Worm (Caenorhabditis elegans) whole organism, L1 larva: ENCODE measurements around the gene jmjd-1.2.

ENCODE experiments used
- aha-1 ChIP-seq: fragments of 150-350 bp; optimal IDR thresholded peaks from 2 replicates; lab custom pipeline; 2014; ENCODE audit warnings: missing biosample characterization, missing genetic modification characterization
- aly-2 ChIP-seq: fragments of 150-350 bp; optimal IDR thresholded peaks from 2 replicates; lab custom pipeline; 2014; ENCODE audit warnings: missing biosample characterization, missing genetic modification characterization
- ama-1 ChIP-seq: fragments of 150-350 bp; optimal IDR thresholded peaks from 2 replicates; lab custom pipeline; 2014
- ceh-8 ChIP-seq: fragments of 200-800 bp; sonication (Bioruptor generic); optimal IDR thresholded peaks from 2 replicates; lab custom pipeline; 2018; ENCODE audit warnings: mild to moderate bottlenecking, missing genetic modification characterization, moderate library complexity, missing compliant biosample characterization
- ceh-82 ChIP-seq, 3 experiments: fragments of 150-350 bp in 1 of 3; sonication (generic microtip) in 2 of 3; optimal IDR thresholded peaks; 2 replicates each; lab custom pipeline; 2014 to 2017; ENCODE audit warnings: missing biosample characterization in 3 of 3, missing genetic modification characterization in 3 of 3
- dpl-1 ChIP-seq, 3 experiments: fragments of 150-350 bp in 2 of 3; sonication (generic microtip) in 1 of 3; optimal IDR thresholded peaks; 2 replicates each; lab custom pipeline; 2014 to 2017; ENCODE audit warnings: missing biosample characterization in 3 of 3, missing genetic modification characterization in 3 of 3, missing genetic modification reagents in 3 of 3
- dsc-1 ChIP-seq: sonication (generic microtip); optimal IDR thresholded peaks from 2 replicates; lab custom pipeline; 2016; ENCODE audit warnings: mild to moderate bottlenecking, missing genetic modification characterization, missing compliant biosample characterization
- efl-1 ChIP-seq, 4 experiments: fragments of 150-350 bp; optimal IDR thresholded peaks in 3 of 4; peaks in 1 of 4; 1 replicate in 1 of 4; 2 replicates in 3 of 4; lab custom pipeline; 2014; ENCODE audit warnings: missing biosample characterization in 2 of 4, missing genetic modification characterization in 2 of 4, missing genetic modification reagents in 2 of 4
- elt-2 ChIP-seq: sonication (generic microtip); optimal IDR thresholded peaks from 2 replicates; lab custom pipeline; 2016; ENCODE audit warnings: missing genetic modification characterization, mild to moderate bottlenecking, inconsistent platforms, missing compliant biosample characterization, missing genetic modification reagents
- elt-3 ChIP-seq, 6 experiments: fragments of 150-350 bp in 1 of 6; sonication (generic microtip); optimal IDR thresholded peaks; 2 replicates each; lab custom pipeline; 2017 to 2018; ENCODE audit warnings: missing biosample characterization in 6 of 6, missing genetic modification characterization in 6 of 6, inconsistent platforms in 1 of 6
- ets-5 ChIP-seq: fragments of 200-800 bp; sonication (Bioruptor generic); IDR thresholded peaks from 2 replicates; pipeline ENCODE4 v1.3.6; 2022; ENCODE audit warnings: missing genetic modification characterization, missing compliant biosample characterization
- fkh-10 ChIP-seq: sonication (generic microtip); optimal IDR thresholded peaks from 2 replicates; lab custom pipeline; 2017; ENCODE audit warnings: missing biosample characterization, missing genetic modification reagents, missing genetic modification characterization
- fkh-8 ChIP-seq: sonication (generic microtip); optimal IDR thresholded peaks from 2 replicates; lab custom pipeline; 2016; ENCODE audit warnings: mild to moderate bottlenecking, missing genetic modification characterization, missing compliant biosample characterization
- fos-1 ChIP-seq: fragments of 150-350 bp; optimal IDR thresholded peaks from 2 replicates; lab custom pipeline; 2014; ENCODE audit warnings: missing biosample characterization, missing genetic modification characterization
- lin-14 ChIP-seq: fragments of 200-800 bp; sonication (Bioruptor generic); optimal IDR thresholded peaks from 2 replicates; lab custom pipeline; 2018; ENCODE audit warnings: mild to moderate bottlenecking, missing genetic modification characterization, moderate library complexity, missing compliant biosample characterization
- lin-15B ChIP-seq: fragments of 150-350 bp; sonication (generic microtip); optimal IDR thresholded peaks from 3 replicates; lab custom pipeline; 2014; ENCODE audit warnings: missing biosample characterization, missing genetic modification characterization
- lsy-2 ChIP-seq, 2 experiments: fragments of 150-350 bp; optimal IDR thresholded peaks; 2 replicates each; lab custom pipeline; 2014; ENCODE audit warnings: missing biosample characterization in 2 of 2, missing genetic modification characterization in 2 of 2
- mab-9 ChIP-seq: fragments of 200-800 bp; sonication (Bioruptor generic); IDR thresholded peaks from 2 replicates; pipeline ENCODE4 v1.3.6; 2022; ENCODE audit warnings: missing genetic modification reagents, missing genetic modification characterization, missing compliant biosample characterization
- nhr-28 ChIP-seq: fragments of 150-350 bp; optimal IDR thresholded peaks from 2 replicates; lab custom pipeline; 2014; ENCODE audit warnings: missing biosample characterization, missing genetic modification characterization
- nhr-47 ChIP-seq: sonication (generic microtip); optimal IDR thresholded peaks from 2 replicates; lab custom pipeline; 2016; ENCODE audit warnings: mild to moderate bottlenecking, missing genetic modification characterization, moderate library complexity, missing compliant biosample characterization
- nhr-71 ChIP-seq: sonication (generic microtip); optimal IDR thresholded peaks from 2 replicates; lab custom pipeline; 2016; ENCODE audit warnings: mild to moderate bottlenecking, missing genetic modification characterization, moderate library complexity, missing compliant biosample characterization
- nhr-76 ChIP-seq: sonication (generic microtip); optimal IDR thresholded peaks from 2 replicates; lab custom pipeline; 2017; ENCODE audit warnings: missing biosample characterization, missing genetic modification characterization
- nhr-85 ChIP-seq: sonication (generic microtip); peaks from one replicate; lab custom pipeline; 2016; ENCODE audit warnings: missing genetic modification characterization, inconsistent platforms, missing compliant biosample characterization
- rnt-1 ChIP-seq: sonication (generic microtip); optimal IDR thresholded peaks from 2 replicates; lab custom pipeline; 2016; ENCODE audit warnings: mild to moderate bottlenecking, missing genetic modification characterization, moderate library complexity, missing compliant biosample characterization
- skn-1 ChIP-seq: fragments of 150-350 bp; optimal IDR thresholded peaks from 2 replicates; lab custom pipeline; 2014; ENCODE audit warnings: missing biosample characterization, missing genetic modification characterization
- snu-23 ChIP-seq: sonication (generic microtip); optimal IDR thresholded peaks from 2 replicates; lab custom pipeline; 2016; ENCODE audit warnings: missing genetic modification characterization, missing compliant biosample characterization
- sptf-1 ChIP-seq: fragments of 150-350 bp; optimal IDR thresholded peaks from 2 replicates; lab custom pipeline; 2014; ENCODE audit warnings: missing biosample characterization, missing genetic modification characterization
- sup-37 ChIP-seq: fragments of 200-800 bp; sonication (Bioruptor generic); optimal IDR thresholded peaks from 2 replicates; lab custom pipeline; 2018; ENCODE audit warnings: mild to moderate bottlenecking, missing genetic modification characterization, missing compliant biosample characterization
- swsn-7 ChIP-seq: sonication (generic microtip); optimal IDR thresholded peaks from 2 replicates; lab custom pipeline; 2016; ENCODE audit warnings: missing genetic modification characterization, missing compliant biosample characterization
- tlp-1 ChIP-seq: fragments of 150-350 bp; optimal IDR thresholded peaks from 2 replicates; lab custom pipeline; 2014; ENCODE audit warnings: missing biosample characterization, missing genetic modification characterization
- unc-30 ChIP-seq: sonication (generic microtip); optimal IDR thresholded peaks from 2 replicates; lab custom pipeline; 2017; ENCODE audit warnings: missing biosample characterization, missing genetic modification characterization
- unc-62 ChIP-seq: fragments of 150-350 bp; optimal IDR thresholded peaks from 2 replicates; lab custom pipeline; 2014; ENCODE audit warnings: missing biosample characterization, missing genetic modification reagents, missing genetic modification characterization
- unc-86 ChIP-seq: sonication (generic microtip); optimal IDR thresholded peaks from 2 replicates; lab custom pipeline; 2016; ENCODE audit warnings: missing genetic modification characterization, missing compliant biosample characterization
- vab-15 ChIP-seq: sonication (generic microtip); optimal IDR thresholded peaks from 2 replicates; lab custom pipeline; 2017; ENCODE audit warnings: missing genotype, mild to moderate bottlenecking, missing genetic modification characterization, missing compliant biosample characterization
- xbp-1 ChIP-seq: sonication (generic microtip); optimal IDR thresholded peaks from 2 replicates; lab custom pipeline; 2016; ENCODE audit warnings: missing genetic modification characterization, missing compliant biosample characterization
- ztf-11 ChIP-seq, 2 experiments: sonication (generic microtip); optimal IDR thresholded peaks; 2 replicates each; lab custom pipeline; 2016 to 2017; ENCODE audit warnings: missing genetic modification characterization in 2 of 2, missing biosample characterization in 1 of 2, missing compliant biosample characterization in 1 of 2

Gene jmjd-1.2

DNA sequence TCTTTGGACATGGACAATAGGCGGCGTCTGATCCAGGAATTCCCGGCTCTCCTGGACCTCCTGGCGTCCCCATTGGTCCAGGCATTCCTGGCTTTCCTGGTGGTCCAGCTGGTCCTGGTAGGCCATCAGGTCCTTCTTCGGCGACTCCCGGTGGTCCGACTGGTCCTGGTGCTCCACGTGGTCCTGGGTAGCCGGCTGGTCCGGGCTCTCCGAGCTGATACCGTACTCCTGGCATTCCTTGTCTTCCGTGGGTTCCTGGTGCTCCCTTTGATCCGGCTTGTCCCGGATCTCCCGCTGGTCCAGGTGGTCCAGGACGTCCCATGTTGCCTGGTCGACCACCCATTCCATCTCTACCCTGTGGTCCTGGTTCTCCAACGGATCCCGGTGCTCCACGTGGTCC lies 4.8 kb upstream of the jmjd-1.2 start:
- TF ChIP-seq ceh-8: peak; percentile 19
- TF ChIP-seq ama-1 (lab: Kevin White, UChicago): no peak

- TF ChIP-seq unc-62 (GFP tag; lab: Kevin White, UChicago) (no peak), efl-1 (optimal IDR thresholded peaks at IDR 0.05; lab: Kevin White, UChicago) (no peak), efl-1 (GFP tag; optimal IDR thresholded peaks at IDR 0.05 in 1 of 2; lab: Kevin White, UChicago) (peak in 1 of 2 experiments; percentile 67)
These were observed 4.4 kb upstream of the jmjd-1.2 start for ce11 chrIV:4656380-4656779.

- TF ChIP-seq fos-1 (no peak), efl-1 (optimal IDR thresholded peaks at IDR 0.05; lab: Kevin White, UChicago) (no peak), efl-1 (GFP tag; optimal IDR thresholded peaks at IDR 0.05 in 1 of 2; lab: Kevin White, UChicago) (peak in 1 of 2 experiments; percentile 55)
These were observed 2.9 kb upstream of the jmjd-1.2 start, which contains the start of gene col-111 for ce11 chrIV:4657874-4658273. Gene col-111, minus strand, starts transcription at chrIV:4657974.

DNA sequence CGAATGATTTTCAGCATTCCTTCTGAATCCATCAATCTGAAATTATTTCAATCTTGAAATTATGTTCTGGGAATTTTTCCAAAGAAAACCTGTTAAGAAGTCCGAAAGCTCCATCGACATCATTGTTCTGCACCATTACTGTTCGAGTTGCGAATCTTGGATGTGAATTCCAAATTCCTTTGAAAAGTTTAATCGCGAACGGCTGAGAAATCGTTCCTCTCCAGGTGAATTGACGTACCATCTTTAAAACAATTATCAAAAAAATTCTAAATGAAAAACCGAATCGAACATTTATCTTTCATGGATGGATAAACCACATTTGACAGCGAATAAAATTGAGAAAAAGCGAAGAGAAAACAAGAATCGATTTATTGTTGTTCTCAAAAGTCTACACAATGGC lies 1.5 kb upstream of the jmjd-1.2 start, which contains the start of gene mrps-21:
mrps-21 (minus strand) TSS at position 241 of the 400 bp plus-strand sequence.
- TF ChIP-seq ama-1 (lab: Kevin White, UChicago): peak; percentile 13
- no peak for TF ChIP-seq fkh-10 (GFP tag; lab: Kevin White, UChicago)
- no peak for TF ChIP-seq unc-30 (tag; lab: Kevin White, UChicago)
- TF ChIP-seq ceh-82 (tag; optimal IDR thresholded peaks at IDR 0.05; lab: Kevin White, UChicago): no peak
- TF ChIP-seq dpl-1 (GFP tag; optimal IDR thresholded peaks at IDR 0.05; lab: Kevin White, UChicago): no peak
- no peak for TF ChIP-seq nhr-85
- TF ChIP-seq ets-5 (GFP tag; lab: Robert Waterston, UW): no peak
- TF ChIP-seq dsc-1 (tag; lab: Kevin White, UChicago): no peak
- peak; percentile 25 for TF ChIP-seq nhr-71 (tag; lab: Kevin White, UChicago)

- TF ChIP-seq snu-23 (no peak), mab-9 (GFP tag; lab: Robert Waterston, UW) (no peak), elt-2 (tag; lab: Kevin White, UChicago) (no peak), nhr-85 (no peak), lin-15B (tag; lab: Kevin White, UChicago) (no peak), aly-2 (no peak), xbp-1 (no peak), rnt-1 (no peak), lsy-2 (tag; optimal IDR thresholded peaks at IDR 0.05; lab: Kevin White, UChicago) (no peak), lin-14 (GFP tag; lab: Kevin White, UChicago) (no peak), swsn-7 (tag; lab: Kevin White, UChicago) (no peak), vab-15 (tag; lab: Kevin White, UChicago) (no peak), nhr-28 (tag; lab: Kevin White, UChicago) (no peak), sptf-1 (no peak), nhr-76 (tag; lab: Kevin White, UChicago) (no peak), fkh-8 (tag; lab: Kevin White, UChicago) (no peak), skn-1 (tag; lab: Kevin White, UChicago) (no peak), elt-3 (tag; optimal IDR thresholded peaks at IDR 0.05; lab: Kevin White, UChicago) (no peak), nhr-47 (no peak), fos-1 (no peak)
These were observed 4.3 kb downstream of the jmjd-1.2 start, which contains the start of gene F29B9.1 for ce11 chrIV:4665079-4665478. Gene F29B9.1, plus strand, starts transcription at chrIV:4665379.

- TF ChIP-seq unc-86 (tag; lab: Kevin White, UChicago) (no peak), rnt-1 (no peak), ztf-11 (tag; optimal IDR thresholded peaks at IDR 0.05; lab: Kevin White, UChicago) (no peak), fos-1 (no peak), ceh-82 (tag; optimal IDR thresholded peaks at IDR 0.05; lab: Kevin White, UChicago) (peak in 1 of 3 experiments; percentile 2), sup-37 (GFP tag; lab: Kevin White, UChicago) (no peak), aha-1 (tag; lab: Kevin White, UChicago) (no peak), efl-1 (optimal IDR thresholded peaks at IDR 0.05; lab: Kevin White, UChicago) (no peak), efl-1 (GFP tag; optimal IDR thresholded peaks at IDR 0.05 in 1 of 2; lab: Kevin White, UChicago) (no peak), lin-14 (GFP tag; lab: Kevin White, UChicago) (peak; percentile 46), mab-9 (GFP tag; lab: Robert Waterston, UW) (peak; percentile 63), tlp-1 (tag; lab: Kevin White, UChicago) (no peak)
- TF ChIP-seq, all 84 proteins: peak for 3
These were observed 6.6 kb downstream of the jmjd-1.2 start for ce11 chrIV:4667383-4667782.
